Worm (Caenorhabditis elegans): Measurements from ENCODE around the gene nhr-255.

The nhr-255 gene

ce11 chrX:15736419-15736818 lies 6.0 kb upstream of the nhr-255 start (continued):
- TF ChIP-seq hlh-30 (tag; optimal IDR thresholded peaks at IDR 0.05; ENCODE audit: insufficient read depth) (peak; percentile 74), set-16 (GFP tag; IDR thresholded peaks at IDR 0.05) (no peak), ctbp-1 (GFP tag; IDR thresholded peaks at IDR 0.05) (0 out of 2 replicates have a peak, but pooled peaks have one; percentile 13), skn-1 (tag; optimal IDR thresholded peaks at IDR 0.05) (no peak), fkh-10 (GFP tag; optimal IDR thresholded peaks at IDR 0.05) (no peak), F49E8.2 (tag; optimal IDR thresholded peaks at IDR 0.05; ENCODE audit: borderline replicate concordance) (no peak), lir-3 (tag; optimal IDR thresholded peaks at IDR 0.05) (peak; percentile 11), tag-97 (GFP tag; IDR thresholded peaks at IDR 0.05) (no peak), ceh-62 (tag; optimal IDR thresholded peaks at IDR 0.05) (no peak), dmd-9 (GFP tag; IDR thresholded peaks at IDR 0.05) (no peak), daf-12 (tag; optimal IDR thresholded peaks at IDR 0.05) (no peak), lin-29 (GFP tag; IDR thresholded peaks at IDR 0.05) (peak; percentile 66; the same call in 1 of the 2 replicates), lin-39 (tag; optimal IDR thresholded peaks at IDR 0.05) (no peak), nhr-41 (GFP tag; IDR thresholded peaks at IDR 0.05) (no peak), hmg-1.1 (GFP tag; IDR thresholded peaks at IDR 0.05) (peak; percentile 91), lin-15B (tag; optimal IDR thresholded peaks at IDR 0.05) (no peak), daf-19 (GFP tag; conservative IDR thresholded peaks at IDR 0.05) (no peak), F37D6.2 (tag; optimal IDR thresholded peaks at IDR 0.05) (peak; percentile 79), lin-13 (GFP tag; optimal IDR thresholded peaks at IDR 0.05) (peak; percentile 69), mdl-1 (tag; optimal IDR thresholded peaks at IDR 0.05) (peak in 1 of 2 experiments; percentile 40), vab-7 (GFP tag; IDR thresholded peaks at IDR 0.05) (no peak), ces-1 (GFP tag; optimal IDR thresholded peaks at IDR 0.05) (peak; percentile 6), dmd-6 (GFP tag; IDR thresholded peaks at IDR 0.05) (peak; percentile 51), zfp-3 (GFP tag; conservative IDR thresholded peaks at IDR 0.05) (no peak), daf-16 (GFP tag; optimal IDR thresholded peaks at IDR 0.05) (no peak), daf-16 (tag; optimal IDR thresholded peaks at IDR 0.05) (peak; percentile 67), ceh-20 (GFP tag; IDR thresholded peaks at IDR 0.05) (peak; percentile 54; the same call in 1 of the 2 replicates), dve-1 (tag; optimal IDR thresholded peaks at IDR 0.05; ENCODE audit: insufficient read depth) (peak; percentile 94), D1046.2 (GFP tag; IDR thresholded peaks at IDR 0.05) (no peak), unc-62 (GFP tag; optimal IDR thresholded peaks at IDR 0.05 in 1 of 2) (peak in 1 of 2 experiments; percentile 27), unc-62 (tag; optimal IDR thresholded peaks at IDR 0.05) (no peak), nhr-76 (tag; optimal IDR thresholded peaks at IDR 0.05) (no peak), nhr-10 (tag; optimal IDR thresholded peaks at IDR 0.05) (peak; percentile 41), gei-8 (GFP tag; optimal IDR thresholded peaks at IDR 0.05) (no peak), ceh-28 (tag; optimal IDR thresholded peaks at IDR 0.05) (peak; percentile 79), unc-39 (tag; optimal IDR thresholded peaks at IDR 0.05) (no peak), egl-27 (tag; optimal IDR thresholded peaks at IDR 0.05) (no peak), nhr-237 (tag; optimal IDR thresholded peaks at IDR 0.05) (no peak), snpc-1.2 (GFP tag; IDR thresholded peaks at IDR 0.05) (no peak), mxl-2 (GFP tag; conservative IDR thresholded peaks at IDR 0.05) (no peak), Y48G9A.11 (GFP tag; IDR thresholded peaks at IDR 0.05) (no peak), cey-2 (tag; optimal IDR thresholded peaks at IDR 0.05; ENCODE audit: borderline replicate concordance, insufficient read depth) (no peak), nhr-28 (tag; optimal IDR thresholded peaks at IDR 0.05) (peak; percentile 80), duxl-1 (tag; optimal IDR thresholded peaks at IDR 0.05; ENCODE audit: poor library complexity) (peak; percentile 95), Y5F2A.4 (GFP tag; optimal IDR thresholded peaks at IDR 0.05) (no peak), ceh-32 (tag; optimal IDR thresholded peaks at IDR 0.05; ENCODE audit: poor library complexity) (peak; percentile 18), nhr-111 (GFP tag; optimal IDR thresholded peaks at IDR 0.05) (no peak), mxl-3 (GFP tag; optimal IDR thresholded peaks at IDR 0.05) (peak; percentile 43), lsy-2 (tag; optimal IDR thresholded peaks at IDR 0.05) (peak; percentile 20 to 85), mes-2 (tag; optimal IDR thresholded peaks at IDR 0.05; ENCODE audit: poor library complexity, severe bottlenecking) (peak; percentile 93), pqm-1 (tag; optimal IDR thresholded peaks at IDR 0.05) (peak; percentile 58)
